Worm (Caenorhabditis elegans) whole organism, early embryonic: Measurements from ENCODE around the gene K02E7.7.
"Not testable (repeated sequence)": the region's sequence is repeated elsewhere in the genome, so short reads cannot be mapped to it uniquely, and the experiment has no call there.

Experiments used
- B0310.2 ChIP-seq: sonication (generic microtip); optimal IDR thresholded peaks from 2 replicates; lab custom pipeline; 2016; ENCODE audit warnings: mild to moderate bottlenecking, missing genetic modification characterization, missing compliant biosample characterization
- F13C5.2 ChIP-seq: sonication (generic microtip); optimal IDR thresholded peaks from 2 replicates; lab custom pipeline; 2017; ENCODE audit warnings: mild to moderate bottlenecking, missing genetic modification characterization, inconsistent platforms, missing compliant biosample characterization
- aly-1 ChIP-seq: sonication (generic microtip); optimal IDR thresholded peaks from 2 replicates; lab custom pipeline; 2016; ENCODE audit warnings: missing genetic modification characterization, missing compliant biosample characterization
- ama-1 ChIP-seq: fragments of 150-350 bp; optimal IDR thresholded peaks from 2 replicates; lab custom pipeline; 2014
- ceh-13 ChIP-seq: fragments of 200-800 bp; sonication (Bioruptor generic); optimal IDR thresholded peaks from 2 replicates; lab custom pipeline; 2018; ENCODE audit warnings: mild to moderate bottlenecking, missing genetic modification characterization, missing compliant biosample characterization
- ceh-36 ChIP-seq: sonication (generic microtip); optimal IDR thresholded peaks from 2 replicates; lab custom pipeline; 2016; ENCODE audit warnings: missing genetic modification characterization, inconsistent platforms, missing compliant biosample characterization
- ets-7 ChIP-seq: sonication (generic microtip); optimal IDR thresholded peaks from 2 replicates; lab custom pipeline; 2016; ENCODE audit warnings: missing genotype, missing genetic modification characterization, missing compliant biosample characterization
- flt-1 ChIP-seq: fragments of 200-800 bp; sonication (Bioruptor generic); IDR thresholded peaks from 2 replicates; pipeline ENCODE4 v1.3.6; 2022; ENCODE audit warnings: missing genetic modification characterization, missing compliant biosample characterization
- hmbx-1 ChIP-seq: sonication (generic microtip); optimal IDR thresholded peaks from 2 replicates; lab custom pipeline; 2016; ENCODE audit warnings: mild to moderate bottlenecking, missing genetic modification characterization, missing compliant biosample characterization
- hmg-4 ChIP-seq: fragments of 200-800 bp; sonication (Bioruptor generic); optimal IDR thresholded peaks from 2 replicates; lab custom pipeline; 2018; ENCODE audit warnings: mild to moderate bottlenecking, missing genetic modification characterization, missing compliant biosample characterization
- hnd-1 ChIP-seq: sonication (generic microtip); optimal IDR thresholded peaks from 2 replicates; lab custom pipeline; 2016; ENCODE audit warnings: missing genetic modification characterization, missing compliant biosample characterization
- pes-1 ChIP-seq: fragments of 200-800 bp; sonication (Bioruptor generic); IDR thresholded peaks from 2 replicates; pipeline ENCODE4 v1.3.6; 2022; ENCODE audit warnings: missing genetic modification reagents, missing genetic modification characterization, missing compliant biosample characterization
- scrt-1 ChIP-seq: fragments of 200-800 bp; sonication (Bioruptor generic); IDR thresholded peaks from 2 replicates; pipeline ENCODE4 v1.3.6; 2022; ENCODE audit warnings: missing genetic modification characterization, missing compliant biosample characterization
- sea-1 ChIP-seq: fragments of 200-800 bp; sonication (Bioruptor generic); conservative IDR thresholded peaks from 2 replicates; pipeline ENCODE4 v1.3.6; 2022; ENCODE audit warnings: missing genetic modification characterization, missing compliant biosample characterization
- tbx-11 ChIP-seq: fragments of 200-800 bp; sonication (Bioruptor generic); IDR thresholded peaks from 2 replicates; pipeline ENCODE4 v1.3.6; 2022; ENCODE audit warnings: missing genetic modification characterization, missing compliant biosample characterization
- tbx-37 ChIP-seq: fragments of 200-800 bp; sonication (Bioruptor generic); conservative IDR thresholded peaks from 2 replicates; pipeline ENCODE4 v1.3.6; 2022; ENCODE audit warnings: missing genetic modification reagents, missing genetic modification characterization, missing compliant biosample characterization
- tra-4 ChIP-seq: sonication (generic microtip); optimal IDR thresholded peaks from 2 replicates; lab custom pipeline; 2017; ENCODE audit warnings: missing genetic modification characterization, missing compliant biosample characterization

K02E7.7 gene

DNA sequence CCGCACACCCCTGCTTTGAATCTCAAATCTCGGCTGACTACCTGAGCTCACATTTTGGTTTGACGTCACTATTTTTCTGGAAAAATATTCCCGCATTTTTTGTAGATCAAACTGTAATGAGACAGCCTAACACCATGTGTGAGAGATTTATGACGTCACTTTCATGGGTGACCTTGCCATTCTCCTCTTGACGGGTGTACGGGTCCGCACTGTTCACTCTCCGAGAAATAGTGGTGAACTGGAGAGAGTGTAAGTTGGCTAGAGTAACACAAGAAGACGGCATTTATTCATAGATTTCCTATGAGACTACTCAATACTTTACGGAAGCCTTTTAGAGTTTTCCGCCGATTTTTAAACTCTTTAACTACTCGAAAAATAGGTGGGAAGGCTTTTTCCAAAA is at the start of gene K02E7.7:
TSS of gene K02E7.7 (plus strand) at position 301 of the 400 bp plus-strand sequence.
- TF ChIP-seq sea-1 (GFP tag; lab: Robert Waterston, UW); ceh-36 (tag; lab: Kevin White, UChicago); pes-1 (GFP tag; lab: Robert Waterston, UW): not testable (repeated sequence)

DNA sequence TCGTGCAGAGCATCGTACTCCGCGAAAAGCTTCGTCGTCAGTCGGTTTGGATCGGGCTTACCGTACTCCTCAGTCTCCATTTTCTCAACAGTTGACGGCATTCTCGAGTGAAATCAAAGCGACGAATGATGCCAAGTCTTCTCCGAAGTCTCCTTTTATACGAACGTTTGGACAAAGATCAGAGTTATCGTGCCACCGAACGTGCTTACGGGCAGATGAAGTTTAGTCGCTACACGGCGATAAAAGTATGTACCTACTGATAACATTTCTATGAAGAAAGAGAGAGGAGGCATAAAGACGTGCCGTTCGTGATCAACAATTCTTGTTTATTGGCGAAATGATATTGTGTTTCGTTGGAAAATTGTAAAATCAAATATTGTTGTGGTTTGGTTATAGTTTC is 48.4 kb upstream of the K02E7.7 start, which contains the start of gene F45D11.14:
TSS of gene F45D11.14 (minus strand) at position 101 of the 400 bp plus-strand sequence.
- TF ChIP-seq flt-1 (GFP tag; lab: Robert Waterston, UW); tra-4 (tag; lab: Kevin White, UChicago); tbx-11 (GFP tag; lab: Robert Waterston, UW): not testable (repeated sequence)

DNA sequence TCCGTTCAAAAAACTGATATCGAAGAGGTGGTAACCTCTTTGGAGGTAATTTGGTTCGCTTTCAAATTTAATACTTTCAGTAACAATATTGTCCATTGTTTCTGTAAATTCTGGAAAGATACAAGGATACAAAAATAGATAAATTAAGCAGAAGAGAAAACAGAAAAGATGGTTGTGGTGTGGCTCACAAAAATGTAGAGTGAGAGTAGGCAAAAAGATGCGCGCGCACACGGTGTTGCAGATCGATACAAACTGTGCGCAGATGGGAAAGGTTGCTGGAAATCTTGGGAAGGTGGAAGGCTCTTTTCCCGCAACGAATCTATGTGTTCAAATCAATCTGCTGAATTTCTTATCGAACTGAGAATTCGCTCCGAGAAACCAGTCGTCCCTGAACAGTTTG is 30.1 kb upstream of the K02E7.7 start, which contains the start of gene btb-11:
TSS of gene btb-11 (minus strand) at position 101 of the 400 bp plus-strand sequence.
- TF ChIP-seq sea-1 (GFP tag; lab: Robert Waterston, UW); hmbx-1; hmg-4 (GFP tag; lab: Kevin White, UChicago): not testable (repeated sequence)

DNA sequence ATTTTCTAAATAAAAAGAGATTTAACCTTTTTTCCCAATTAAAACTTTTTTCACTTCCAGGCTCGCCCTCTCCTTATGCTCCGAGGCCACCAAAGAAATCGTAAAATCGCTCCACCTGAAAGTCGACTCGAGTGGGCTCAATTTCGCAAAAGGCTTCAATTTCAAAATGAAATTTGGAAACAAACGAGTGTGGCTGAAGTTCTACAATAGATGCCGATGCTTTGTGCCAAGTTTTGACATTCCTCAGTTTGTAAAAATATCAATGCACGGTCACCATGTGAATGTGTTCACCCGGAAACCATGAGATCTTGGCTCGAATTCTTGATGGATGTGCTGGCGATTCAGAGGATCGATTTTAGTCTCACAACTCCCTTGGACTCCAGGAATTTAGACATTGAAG is 28.2 kb upstream of the K02E7.7 start, which contains the start of gene M01D1.12:
TSS of gene M01D1.12 (plus strand) at position 301 of the 400 bp plus-strand sequence.
- TF ChIP-seq tbx-37 (GFP tag; lab: Robert Waterston, UW) (no peak), sea-1 (GFP tag; lab: Robert Waterston, UW) (no peak), ama-1 (lab: Kevin White, UChicago) (no peak), tra-4 (tag; lab: Kevin White, UChicago) (no peak), scrt-1 (GFP tag; lab: Robert Waterston, UW) (no peak), aly-1 (tag; lab: Kevin White, UChicago) (no peak), hnd-1 (no peak)

DNA sequence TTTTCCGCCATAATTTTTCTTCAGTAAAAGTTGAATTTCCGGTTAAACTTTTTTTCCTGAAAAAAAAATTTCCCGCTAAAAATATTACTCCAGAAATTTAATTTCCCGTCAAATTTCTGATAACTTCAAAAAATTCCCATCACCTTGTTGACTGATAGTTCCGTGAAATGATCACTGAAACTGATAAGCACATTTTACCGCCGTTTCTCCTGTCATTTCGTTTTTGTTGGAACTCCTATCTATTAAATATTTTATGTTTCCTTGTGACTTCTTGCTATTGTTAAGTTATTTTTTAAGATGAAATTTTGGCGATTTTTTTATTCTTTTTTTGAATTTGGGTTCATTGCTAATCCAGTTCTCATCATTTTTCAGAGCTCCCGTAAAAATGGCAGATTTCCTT is 26.2 kb upstream of the K02E7.7 start, which contains the start of gene math-34:
TSS of gene math-34 (plus strand) at position 371 of the 400 bp plus-strand sequence.
- TF ChIP-seq F13C5.2 (tag; lab: Kevin White, UChicago) (no peak), pes-1 (GFP tag; lab: Robert Waterston, UW) (no peak), tbx-37 (GFP tag; lab: Robert Waterston, UW) (no peak), ceh-13 (no peak), hmbx-1 (no peak), hnd-1 (no peak), hmg-4 (GFP tag; lab: Kevin White, UChicago) (no peak), aly-1 (tag; lab: Kevin White, UChicago) (no peak), tbx-11 (GFP tag; lab: Robert Waterston, UW) (no peak), B0310.2 (tag; lab: Kevin White, UChicago) (no peak), sea-1 (GFP tag; lab: Robert Waterston, UW) (no peak), scrt-1 (GFP tag; lab: Robert Waterston, UW) (no peak)

DNA sequence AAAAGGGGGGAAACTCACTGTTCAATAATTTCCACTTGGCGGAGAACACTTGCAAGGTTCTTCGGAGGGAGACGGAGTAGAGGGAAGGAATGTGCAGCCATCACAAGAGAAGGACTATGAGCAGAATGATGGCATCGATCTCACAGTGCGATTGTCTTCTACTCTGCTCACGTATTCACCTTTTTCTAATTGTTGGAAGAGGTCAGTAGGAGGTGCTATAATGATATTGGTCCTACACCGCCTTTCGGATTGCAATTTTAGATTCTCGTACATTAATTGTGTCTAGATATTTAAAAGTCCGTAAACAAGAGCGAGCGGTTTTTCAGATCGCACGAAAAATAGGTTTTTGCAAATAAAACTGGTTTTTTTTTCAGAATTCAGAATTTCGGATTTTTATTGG is 14.4 kb upstream of the K02E7.7 start, which contains the start of gene fbxb-39:
TSS of gene fbxb-39 (minus strand) at position 101 of the 400 bp plus-strand sequence.
- TF ChIP-seq sea-1 (GFP tag; lab: Robert Waterston, UW) = no peak

DNA sequence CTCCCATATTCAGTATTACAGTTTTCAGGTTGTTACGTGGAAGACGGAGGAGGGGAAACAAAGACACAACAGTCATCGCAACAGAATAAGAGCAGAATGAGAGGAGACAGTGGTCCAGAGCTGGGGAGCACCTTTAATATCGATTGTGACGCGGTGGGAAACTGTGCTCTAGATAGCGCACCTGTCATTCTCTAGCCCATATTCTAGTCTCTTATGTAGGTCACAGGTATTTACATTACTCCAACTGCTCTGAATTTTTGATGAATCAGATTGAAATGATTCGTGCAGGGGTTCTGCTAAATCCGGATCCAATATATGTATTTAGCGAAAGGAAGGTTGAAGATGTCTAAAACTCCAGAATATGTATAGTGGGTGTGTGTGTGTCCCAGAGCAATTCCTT is 12.6 kb upstream of the K02E7.7 start, which contains the start of gene fbxb-41:
TSS of gene fbxb-41 (minus strand) at position 101 of the 400 bp plus-strand sequence.
- TF ChIP-seq scrt-1 (GFP tag; lab: Robert Waterston, UW) (no peak), tbx-37 (GFP tag; lab: Robert Waterston, UW) (no peak), B0310.2 (tag; lab: Kevin White, UChicago) (no peak), pes-1 (GFP tag; lab: Robert Waterston, UW) (no peak), hnd-1 (no peak), hmbx-1 (no peak), F13C5.2 (tag; lab: Kevin White, UChicago) (no peak), tbx-11 (GFP tag; lab: Robert Waterston, UW) (no peak), aly-1 (tag; lab: Kevin White, UChicago) (no peak), flt-1 (GFP tag; lab: Robert Waterston, UW) (no peak), ceh-13 (no peak), hmg-4 (GFP tag; lab: Kevin White, UChicago) (no peak), ama-1 (lab: Kevin White, UChicago) (no peak), sea-1 (GFP tag; lab: Robert Waterston, UW) (no peak), ets-7 (tag; lab: Kevin White, UChicago) (no peak), tra-4 (tag; lab: Kevin White, UChicago) (no peak)

DNA sequence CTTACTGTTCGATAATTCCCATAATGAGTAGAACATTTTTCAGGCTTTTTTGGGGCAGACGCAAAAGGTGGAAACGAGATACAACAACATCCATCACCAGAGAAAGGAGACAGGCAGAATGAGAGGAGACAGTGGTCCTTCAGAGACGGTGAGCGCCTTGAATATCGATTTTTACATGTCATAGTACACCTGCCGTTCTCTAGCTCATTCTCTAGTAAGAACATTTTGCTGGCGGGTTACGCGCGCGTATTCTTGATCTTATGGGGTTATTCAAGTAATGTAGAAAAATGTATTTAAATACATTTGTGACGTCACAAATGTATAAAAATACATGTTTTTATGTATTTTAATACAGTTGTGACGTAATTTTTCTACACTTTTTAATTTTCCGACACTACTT is 10.9 kb upstream of the K02E7.7 start, which contains the start of gene fbxb-45:
TSS of gene fbxb-45 (minus strand) at position 101 of the 400 bp plus-strand sequence.
- not testable (repeated sequence) for TF ChIP-seq ceh-36 (tag; lab: Kevin White, UChicago); sea-1 (GFP tag; lab: Robert Waterston, UW); ets-7 (tag; lab: Kevin White, UChicago)

DNA sequence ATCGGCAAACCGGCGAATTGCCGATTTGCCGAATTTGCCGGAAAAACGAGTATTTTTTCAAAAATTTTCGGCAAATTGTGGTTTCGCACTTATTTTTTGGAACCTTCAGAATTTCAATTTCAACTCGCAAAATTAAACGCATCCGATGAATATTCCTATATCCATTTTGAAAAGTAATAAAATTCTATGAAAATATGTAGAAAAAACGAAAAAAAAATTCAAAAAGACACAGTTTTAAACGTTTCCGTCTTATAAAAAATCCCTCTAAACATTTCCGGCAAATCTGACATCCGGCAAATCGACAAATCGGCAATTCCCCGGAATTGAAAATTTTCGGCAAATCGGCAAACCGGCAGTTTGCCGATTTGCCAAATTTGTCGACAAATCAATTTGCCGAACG is 9.1 kb upstream of the K02E7.7 start, which contains the start of gene str-148:
TSS of gene str-148 (plus strand) at position 301 of the 400 bp plus-strand sequence.
- TF ChIP-seq aly-1 (tag; lab: Kevin White, UChicago) (no peak), pes-1 (GFP tag; lab: Robert Waterston, UW) (no peak), sea-1 (GFP tag; lab: Robert Waterston, UW) (no peak), tbx-11 (GFP tag; lab: Robert Waterston, UW) (no peak), ama-1 (lab: Kevin White, UChicago) (no peak), tra-4 (tag; lab: Kevin White, UChicago) (no peak), flt-1 (GFP tag; lab: Robert Waterston, UW) (no peak), tbx-37 (GFP tag; lab: Robert Waterston, UW) (no peak), scrt-1 (GFP tag; lab: Robert Waterston, UW) (no peak), F13C5.2 (tag; lab: Kevin White, UChicago) (no peak), ceh-36 (tag; lab: Kevin White, UChicago) (no peak), hmbx-1 (no peak), ceh-13 (no peak), ets-7 (tag; lab: Kevin White, UChicago) (no peak)
